Worm (Caenorhabditis elegans) whole organism, mixed stage, embryonic: ENCODE measurements around the gene T22B2.5.

Experiments used
- blmp-1 ChIP-seq: fragments of 150-350 bp; optimal IDR thresholded peaks from 2 replicates; lab custom pipeline; 2014; ENCODE audit warnings: missing biosample characterization, missing genetic modification characterization
- lin-13 ChIP-seq: fragments of 150-350 bp; optimal IDR thresholded peaks from 2 replicates; lab custom pipeline; 2014; ENCODE audit warnings: missing biosample characterization, missing genetic modification characterization
- lsy-2 ChIP-seq: fragments of 150-350 bp; optimal IDR thresholded peaks from 2 replicates; lab custom pipeline; 2014; ENCODE audit warnings: missing biosample characterization, missing genetic modification characterization
- mep-1 ChIP-seq: fragments of 150-350 bp; optimal IDR thresholded peaks from 2 replicates; lab custom pipeline; 2017; ENCODE audit warnings: missing biosample characterization, missing genetic modification reagents, missing genetic modification characterization, inconsistent platforms
- nhr-12 ChIP-seq: fragments of 150-350 bp; optimal IDR thresholded peaks from 2 replicates; lab custom pipeline; 2014; ENCODE audit warnings: missing biosample characterization, missing genetic modification characterization

DNA sequence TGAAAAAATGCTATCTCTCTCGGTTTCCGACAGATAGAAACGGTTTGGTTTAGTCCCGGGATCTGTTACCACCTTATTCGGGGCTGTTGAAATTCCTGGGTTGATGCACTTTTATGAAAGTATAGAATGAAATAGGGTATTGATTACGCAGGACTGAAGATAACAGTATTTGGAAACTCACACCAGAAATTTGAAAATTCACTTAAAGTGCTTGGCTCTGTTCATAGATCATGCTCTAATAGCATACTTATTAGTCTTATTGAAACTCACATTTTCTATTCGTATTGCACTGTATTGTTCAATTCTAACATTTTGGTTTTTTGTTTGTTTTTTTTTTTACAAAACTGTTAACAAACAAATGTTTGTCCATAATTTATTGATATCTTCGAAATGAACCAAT, 45.0 kb downstream of the T22B2.5 start:
- no peak for TF ChIP-seq blmp-1 (tag; lab: Kevin White, UChicago)
- no peak for TF ChIP-seq lsy-2 (tag; lab: Kevin White, UChicago)
- no peak for TF ChIP-seq nhr-12 (tag; lab: Kevin White, UChicago)
- TF ChIP-seq mep-1 (tag; lab: Kevin White, UChicago) = no peak
- no peak for TF ChIP-seq lin-13 (tag; lab: Kevin White, UChicago)
